Fruit fly (Drosophila melanogaster): ENCODE results near the gene CG12321.

The CG12321 gene

DNA sequence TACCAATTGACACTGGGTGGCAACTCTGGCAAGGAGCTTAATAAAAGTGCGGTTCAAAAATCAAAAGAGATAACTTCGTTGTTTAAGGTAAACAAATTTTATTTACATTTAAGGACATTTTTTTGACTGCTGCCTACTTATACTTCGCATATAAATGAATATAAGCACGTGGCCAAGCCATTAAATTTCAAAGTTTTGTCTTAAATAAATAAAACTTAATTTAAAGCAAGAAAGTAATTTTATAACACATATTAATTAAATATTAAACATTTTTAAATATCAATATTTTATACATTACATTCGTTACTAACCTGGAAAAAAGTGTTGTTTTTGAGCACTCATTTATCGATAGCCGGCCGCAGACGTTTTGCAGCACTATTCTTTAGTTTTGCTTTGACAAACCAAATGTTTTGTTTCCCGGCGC is at the start of gene CG12321, which contains the start of gene MED17 (continued):
- TF ChIP-seq Ets96B (tag; optimal IDR thresholded peaks at IDR 0.05) (peak; percentile 80), dsx (GFP tag; optimal IDR thresholded peaks at IDR 0.05; ENCODE audit: poor library complexity, severe bottlenecking) (peak; percentile 59), achi (GFP tag; optimal IDR thresholded peaks at IDR 0.05) (peak; percentile 88), cyc (GFP tag; optimal IDR thresholded peaks at IDR 0.05) (peak; percentile 80), esn (GFP tag; optimal IDR thresholded peaks at IDR 0.05) (peak; percentile 80), Hr38 (GFP tag; optimal IDR thresholded peaks at IDR 0.05) (no peak), ss (GFP tag; optimal IDR thresholded peaks at IDR 0.05) (no peak)

DNA sequence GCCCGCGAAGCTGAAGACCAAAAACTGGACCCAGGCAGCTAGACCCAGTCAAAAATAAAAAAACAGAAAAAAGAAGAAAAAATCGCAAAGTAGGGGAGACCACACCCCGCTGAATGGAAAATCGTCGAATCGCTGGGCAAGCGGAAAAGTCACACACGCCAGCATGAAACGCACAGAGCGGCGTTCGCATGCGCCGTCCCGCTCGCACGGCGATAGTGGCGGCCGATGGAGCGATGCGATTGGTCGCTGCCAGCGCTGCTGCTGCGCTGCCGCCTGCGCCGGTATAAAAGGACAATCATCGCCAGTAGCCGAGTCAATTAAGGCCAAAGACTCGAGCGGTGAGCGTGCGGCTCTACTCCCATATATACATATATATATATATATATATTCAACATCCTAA is 47.4 kb upstream of the CG12321 start, which contains the start of gene repo:
TSS of gene repo (plus strand) at position 314 of the 400 bp plus-strand sequence.
- TF ChIP-seq CG6163 (GFP tag; IDR thresholded peaks at IDR 0.05) (0 out of 3 replicates have a peak, but pooled peaks have one; percentile 7), CG3919 (GFP tag; optimal IDR thresholded peaks at IDR 0.05) (no peak)

DNA sequence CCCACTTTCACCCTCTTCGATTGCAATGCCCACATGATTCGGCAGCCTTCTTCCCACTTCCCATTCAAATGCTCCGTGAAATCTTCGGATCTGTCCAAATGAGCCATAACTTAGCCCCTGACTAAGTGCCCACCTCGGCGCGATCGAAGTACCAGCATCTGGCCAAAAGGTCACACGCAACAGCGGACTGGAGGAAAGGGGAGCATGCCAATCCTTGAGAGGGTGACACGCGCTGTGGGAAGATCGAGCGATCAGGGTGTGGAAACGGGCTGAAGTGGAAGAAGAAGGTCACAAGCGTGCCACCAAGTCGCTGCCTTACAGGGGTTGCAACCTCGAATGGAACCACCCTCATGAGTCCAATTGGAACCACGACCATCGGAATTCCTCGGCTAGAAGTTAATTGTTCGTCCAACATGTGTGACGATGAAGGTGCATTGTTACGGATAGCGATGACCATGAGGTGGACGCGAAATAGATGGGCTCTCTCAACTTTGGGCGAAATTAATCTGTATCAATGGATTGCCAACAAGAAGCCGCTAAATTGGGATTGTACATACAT is 46.3 kb upstream of the CG12321 start:
- TF ChIP-seq svp (GFP tag) (no peak), Sox14 (GFP tag; optimal IDR thresholded peaks at IDR 0.05) (no peak), CG8119 (GFP tag; IDR thresholded peaks at IDR 0.05) (no peak), Eip93F (GFP tag; optimal IDR thresholded peaks at IDR 0.05) (no peak), CG11902 (GFP tag; optimal IDR thresholded peaks at IDR 0.05) (no peak), Ets21C (GFP tag; optimal IDR thresholded peaks at IDR 0.05) (no peak), Hr39 (GFP tag; optimal IDR thresholded peaks at IDR 0.05) (no peak), CG3032 (tag; optimal IDR thresholded peaks at IDR 0.05) (no peak), net (GFP tag; optimal IDR thresholded peaks at IDR 0.05) (no peak), ss (GFP tag; optimal IDR thresholded peaks at IDR 0.05) (no peak)

DNA sequence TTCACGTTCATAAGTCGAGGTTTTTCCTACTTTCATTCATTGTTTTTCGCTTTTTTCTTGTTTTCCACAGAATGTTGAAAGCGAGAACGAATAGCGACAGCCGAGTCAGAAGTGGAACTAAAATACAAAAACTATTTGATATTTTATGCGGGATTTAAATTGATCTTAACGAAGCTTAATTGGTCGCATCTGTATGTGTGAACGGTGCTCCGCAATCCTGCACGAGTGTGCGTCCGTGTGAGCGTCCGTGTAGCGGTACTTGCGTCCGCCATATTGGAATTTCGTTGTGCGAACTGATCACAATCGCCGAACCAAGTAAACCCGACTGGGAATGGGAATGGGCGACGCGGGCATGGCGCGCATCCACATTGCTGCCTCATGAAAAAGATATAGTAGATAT is 43.7 kb upstream of the CG12321 start:
- TF ChIP-seq ss (GFP tag; optimal IDR thresholded peaks at IDR 0.05) (no peak), Hr38 (GFP tag; optimal IDR thresholded peaks at IDR 0.05) (no peak), Sox15 (GFP tag; optimal IDR thresholded peaks at IDR 0.05) (no peak), CG31627 (GFP tag; optimal IDR thresholded peaks at IDR 0.05) (no peak), CG11294 (GFP tag; IDR thresholded peaks at IDR 0.05) (no peak), dac (GFP tag; optimal IDR thresholded peaks at IDR 0.05) (no peak), svp (GFP tag) (no peak), CG8319 (GFP tag; optimal IDR thresholded peaks at IDR 0.05) (no peak), Hr4 (GFP tag; optimal IDR thresholded peaks at IDR 0.05) (no peak), CG4318 (GFP tag; optimal IDR thresholded peaks at IDR 0.05) (no peak)

DNA sequence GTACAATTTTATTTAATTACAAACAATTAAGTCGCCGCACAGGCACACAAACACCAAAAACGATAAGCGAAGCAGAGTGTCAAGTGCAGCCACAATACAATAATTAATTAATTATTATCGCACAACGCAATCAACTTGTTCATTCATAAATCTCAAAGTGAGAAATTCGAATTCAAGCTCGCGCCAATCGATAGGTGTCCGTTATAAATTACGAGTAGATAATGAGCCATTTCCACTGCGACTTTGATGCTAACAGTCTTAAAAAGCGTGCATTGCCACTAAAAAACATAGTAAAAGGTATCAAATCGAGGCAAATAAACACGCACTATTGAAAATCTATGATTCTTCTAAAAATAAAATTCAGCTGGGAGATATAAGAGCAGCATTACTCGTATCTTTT is 41.7 kb upstream of the CG12321 start:
- TF ChIP-seq cyc (GFP tag; optimal IDR thresholded peaks at IDR 0.05), result no peak
- peak; percentile 72 for TF ChIP-seq svp (GFP tag)

DNA sequence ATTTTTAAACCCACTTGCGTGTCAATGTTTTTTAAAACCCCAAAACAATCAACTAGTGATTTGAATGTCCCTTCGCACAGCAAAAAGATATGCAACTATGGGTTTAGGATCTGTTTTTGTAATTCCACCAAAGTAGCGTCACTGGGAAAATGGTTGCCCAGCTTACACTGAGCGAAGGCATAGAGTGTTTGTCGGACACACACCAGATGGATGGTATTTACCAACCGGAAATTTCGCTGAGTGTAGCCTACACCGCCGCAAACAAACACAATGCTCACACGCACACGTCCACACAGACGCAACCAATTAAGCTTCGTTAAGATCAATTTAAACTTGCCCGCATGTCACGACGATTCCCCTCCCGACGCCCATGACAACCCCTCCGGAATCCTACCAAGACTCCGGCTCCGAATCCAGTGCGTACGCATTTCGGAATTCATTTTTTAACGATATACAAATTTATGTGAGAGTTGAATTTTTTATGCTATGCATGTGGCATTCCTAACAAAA is 40.3 kb upstream of the CG12321 start:
- TF ChIP-seq Ets21C (GFP tag; optimal IDR thresholded peaks at IDR 0.05) (no peak), CG8119 (GFP tag; IDR thresholded peaks at IDR 0.05) (no peak), Eip78C (GFP tag) (peak; percentile 66), svp (GFP tag) (peak; percentile 44), CG6808 (GFP tag; optimal IDR thresholded peaks at IDR 0.05) (no peak), Gug (GFP tag; IDR thresholded peaks at IDR 0.05) (no peak), CG8632 (GFP tag; optimal IDR thresholded peaks at IDR 0.05) (no peak), dac (GFP tag; optimal IDR thresholded peaks at IDR 0.05) (no peak), CG3919 (GFP tag; optimal IDR thresholded peaks at IDR 0.05) (no peak), net (GFP tag; optimal IDR thresholded peaks at IDR 0.05) (no peak), Eip93F (GFP tag; optimal IDR thresholded peaks at IDR 0.05) (no peak), Blimp-1 (GFP tag; optimal IDR thresholded peaks at IDR 0.05) (no peak), CG11902 (GFP tag; optimal IDR thresholded peaks at IDR 0.05) (no peak), salr (GFP tag; optimal IDR thresholded peaks at IDR 0.05) (no peak)
